Fruit fly (Drosophila melanogaster) whole organism, embryonic: ENCODE data around the gene CheB98a.

ENCODE experiments used
- Abd-B ChIP-seq: fragments of 200-800 bp; sonication (Bioruptor generic); optimal IDR thresholded peaks from 2 replicates; lab custom pipeline; 2018; ENCODE audit warnings: missing biosample characterization, mild to moderate bottlenecking, missing genetic modification characterization, moderate library complexity
- Atf6 ChIP-seq: fragments of 200-800 bp; sonication (Bioruptor generic); IDR thresholded peaks from 2 replicates; pipeline ENCODE4 v1.3.6; 2022; ENCODE audit warnings: missing biosample characterization, missing genetic modification characterization
- B-H1 ChIP-seq: fragments of 200-800 bp; sonication (Bioruptor generic); IDR thresholded peaks from 3 replicates; pipeline ENCODE4 v1.3.6; 2022; ENCODE audit warnings: missing biosample characterization, missing genetic modification characterization
- CG10959 ChIP-seq: fragments of 200-800 bp; sonication (Bioruptor generic); IDR thresholded peaks from 2 replicates; pipeline ENCODE4 v1.3.6; 2022; ENCODE audit warnings: missing biosample characterization, missing genetic modification characterization
- CG12769 ChIP-seq: fragments of 200-800 bp; sonication (Bioruptor generic); optimal IDR thresholded peaks from 2 replicates; lab custom pipeline; 2019; ENCODE audit warnings: missing biosample characterization, mild to moderate bottlenecking, missing genetic modification characterization, moderate library complexity
- CG14441 ChIP-seq: fragments of 200-800 bp; sonication (Bioruptor generic); IDR thresholded peaks from 2 replicates; pipeline ENCODE4 v1.3.6; 2022; ENCODE audit warnings: missing biosample characterization, missing genetic modification characterization
- CG17361 ChIP-seq: fragments of 200-800 bp; sonication (Bioruptor generic); IDR thresholded peaks from 3 replicates; pipeline ENCODE4 v1.3.6; 2022; ENCODE audit warnings: missing biosample characterization, missing genetic modification characterization
- CG17912 ChIP-seq: fragments of 200-800 bp; sonication (Bioruptor generic); optimal IDR thresholded peaks from 2 replicates; lab custom pipeline; 2018; ENCODE audit warnings: missing biosample characterization, mild to moderate bottlenecking, missing genetic modification characterization
- CG18262 ChIP-seq: fragments of 200-800 bp; optimal IDR thresholded peaks from 3 replicates; lab custom pipeline; 2019; ENCODE audit warnings: missing biosample characterization, mild to moderate bottlenecking, missing genetic modification characterization, moderate library complexity
- CG30403 ChIP-seq: fragments of 200-800 bp; sonication (Bioruptor generic); optimal IDR thresholded peaks from 3 replicates; lab custom pipeline; 2016; ENCODE audit warnings: missing biosample characterization, missing genetic modification characterization
- CG3281 ChIP-seq: fragments of 200-800 bp; sonication (Bioruptor generic); optimal IDR thresholded peaks from 3 replicates; lab custom pipeline; 2017; ENCODE audit warnings: missing biosample characterization, mild to moderate bottlenecking, missing genetic modification characterization
- CG34224 ChIP-seq: fragments of 200-800 bp; sonication (Bioruptor generic); IDR thresholded peaks from 3 replicates; pipeline ENCODE4 v1.3.6; 2022; ENCODE audit warnings: missing biosample characterization, missing genetic modification characterization; ENCODE audit not compliant: partially characterized antibody
- CG4854 ChIP-seq: fragments of 200-800 bp; sonication (Bioruptor generic); optimal IDR thresholded peaks from 2 replicates; lab custom pipeline; 2016; ENCODE audit warnings: missing biosample characterization, missing genetic modification characterization, inconsistent platforms
- CG5953 ChIP-seq: fragments of 200-800 bp; sonication (Bioruptor generic); IDR thresholded peaks from 2 replicates; pipeline ENCODE4 v1.3.6; 2022; ENCODE audit warnings: missing biosample characterization, missing genetic modification characterization
- CG7839 ChIP-seq: fragments of 200-800 bp; sonication (Bioruptor generic); optimal IDR thresholded peaks from 3 replicates; lab custom pipeline; 2018; ENCODE audit warnings: missing biosample characterization, mild to moderate bottlenecking, missing genetic modification characterization, moderate library complexity
- CG8765 ChIP-seq: fragments of 200-800 bp; sonication (Bioruptor generic); IDR thresholded peaks from 2 replicates; pipeline ENCODE4 v1.3.6; 2022; ENCODE audit warnings: missing biosample characterization, missing genetic modification characterization
- CTCF ChIP-seq: fragments of 200-800 bp; sonication (Bioruptor generic); optimal IDR thresholded peaks from 2 replicates; lab custom pipeline; 2017; ENCODE audit warnings: missing biosample characterization, mild to moderate bottlenecking, missing genetic modification characterization, moderate library complexity
- D19B ChIP-seq: fragments of 200-800 bp; sonication (Bioruptor generic); optimal IDR thresholded peaks from 2 replicates; lab custom pipeline; 2017; ENCODE audit warnings: missing biosample characterization, mild to moderate bottlenecking, missing genetic modification characterization
- Dll ChIP-seq: fragments of 200-800 bp; sonication (Bioruptor generic); IDR thresholded peaks from 4 replicates; pipeline ENCODE4 v1.3.6; 2022; ENCODE audit warnings: missing biosample characterization, missing genetic modification characterization; ENCODE audit not compliant: partially characterized antibody
- Doc2 ChIP-seq: fragments of 200-800 bp; sonication (Bioruptor generic); IDR thresholded peaks from 2 replicates; pipeline ENCODE4 v1.3.6; 2022; ENCODE audit warnings: missing biosample characterization, missing genetic modification characterization
- E2f2 ChIP-seq: fragments of 200-800 bp; sonication (Bioruptor generic); IDR thresholded peaks from 2 replicates; pipeline ENCODE4 v1.3.6; 2022; ENCODE audit warnings: missing biosample characterization, missing genetic modification characterization
- Gug ChIP-seq: fragments of 200-800 bp; sonication (Bioruptor generic); IDR thresholded peaks from 4 replicates; pipeline ENCODE4 v1.3.6; 2022; ENCODE audit warnings: missing biosample characterization, missing genetic modification characterization
- HLH3B ChIP-seq: fragments of 200-800 bp; sonication (Bioruptor generic); IDR thresholded peaks from 2 replicates; pipeline ENCODE4 v1.3.6; 2022; ENCODE audit warnings: missing biosample characterization, missing genetic modification characterization
- HLH4C ChIP-seq: fragments of 200-800 bp; sonication (Bioruptor generic); IDR thresholded peaks from 3 replicates; pipeline ENCODE4 v1.3.6; 2022; ENCODE audit warnings: missing biosample characterization, missing genetic modification characterization; ENCODE audit not compliant: partially characterized antibody
- Hmr ChIP-seq: fragments of 200-800 bp; sonication (Bioruptor generic); optimal IDR thresholded peaks from 3 replicates; lab custom pipeline; 2017; ENCODE audit warnings: mild to moderate bottlenecking, missing biosample characterization, missing genetic modification reagents, missing genetic modification characterization
- MESR4 ChIP-seq: fragments of 200-800 bp; sonication (Bioruptor generic); optimal IDR thresholded peaks from 2 replicates; lab custom pipeline; 2018; ENCODE audit warnings: missing biosample characterization, mild to moderate bottlenecking, missing genetic modification characterization, moderate library complexity
- Xbp1 ChIP-seq: fragments of 200-800 bp; sonication (Bioruptor generic); optimal IDR thresholded peaks from 3 replicates; lab custom pipeline; 2016; ENCODE audit warnings: missing biosample characterization, mild to moderate bottlenecking, missing genetic modification characterization
- ase ChIP-seq: fragments of 200-800 bp; sonication (Bioruptor generic); IDR thresholded peaks from 3 replicates; pipeline ENCODE4 v1.3.6; 2022; ENCODE audit warnings: missing biosample characterization, missing genetic modification characterization
- btn ChIP-seq: fragments of 200-800 bp; sonication (Bioruptor generic); optimal IDR thresholded peaks from 2 replicates; lab custom pipeline; 2016; ENCODE audit warnings: missing biosample characterization, missing genetic modification characterization
- chif ChIP-seq, 2 experiments: fragments of 200-800 bp; sonication (Bioruptor generic); optimal IDR thresholded peaks; 3 replicates each; lab custom pipeline; 2016; ENCODE audit warnings: missing biosample characterization in 2 of 2, missing genetic modification characterization in 2 of 2
- chn ChIP-seq: fragments of 200-800 bp; sonication (Bioruptor generic); optimal IDR thresholded peaks from 2 replicates; lab custom pipeline; 2016; ENCODE audit warnings: missing biosample characterization, missing genetic modification characterization
- fd3F ChIP-seq: fragments of 200-800 bp; sonication (Bioruptor generic); optimal IDR thresholded peaks from 2 replicates; lab custom pipeline; 2018; ENCODE audit warnings: missing biosample characterization, mild to moderate bottlenecking, missing genetic modification characterization, moderate library complexity
- mam ChIP-seq: fragments of 200-800 bp; sonication (Bioruptor generic); optimal IDR thresholded peaks from 3 replicates; lab custom pipeline; 2016; ENCODE audit warnings: missing biosample characterization, missing genetic modification characterization
- nau ChIP-seq: fragments of 200-800 bp; sonication (Bioruptor generic); optimal IDR thresholded peaks from 3 replicates; lab custom pipeline; 2017; ENCODE audit warnings: missing biosample characterization, mild to moderate bottlenecking, missing genetic modification characterization, missing genetic modification reagents
- nerfin-1 ChIP-seq: fragments of 200-800 bp; sonication (Bioruptor generic); optimal IDR thresholded peaks from 3 replicates; lab custom pipeline; 2019; ENCODE audit warnings: missing biosample characterization, mild to moderate bottlenecking, missing genetic modification characterization, moderate library complexity
- phol ChIP-seq: fragments of 200-800 bp; sonication (Bioruptor generic); optimal IDR thresholded peaks from 3 replicates; lab custom pipeline; 2018; ENCODE audit warnings: missing biosample characterization, mild to moderate bottlenecking, missing genetic modification characterization, moderate library complexity
- sd ChIP-seq: fragments of 200-800 bp; sonication (Bioruptor generic); optimal IDR thresholded peaks from 3 replicates; lab custom pipeline; 2018; ENCODE audit warnings: missing biosample characterization, mild to moderate bottlenecking, missing genetic modification characterization, moderate library complexity
- sim ChIP-seq: fragments of 200-800 bp; sonication (Bioruptor generic); IDR thresholded peaks from 2 replicates; pipeline ENCODE4 v1.3.6; 2022; ENCODE audit warnings: missing biosample characterization, missing genetic modification characterization
- sug ChIP-seq: fragments of 200-800 bp; optimal IDR thresholded peaks from 2 replicates; lab custom pipeline; 2019; ENCODE audit warnings: missing biosample characterization, mild to moderate bottlenecking, missing genetic modification characterization, moderate library complexity
- zfh1 ChIP-seq: fragments of 200-800 bp; sonication (Bioruptor generic); IDR thresholded peaks from 3 replicates; pipeline ENCODE4 v1.3.6; 2022; ENCODE audit warnings: missing biosample characterization, missing genetic modification characterization

CheB98a gene

dm6 chr3R:28831626-28832267, 25.2 kb downstream of the CheB98a start, which contains the start of gene WASp (continued):
- TF ChIP-seq Hmr (GFP tag; lab: Kevin White, UChicago) (peak; percentile 90), Atf6 (GFP tag; lab: Robert Waterston, UW) (peak; percentile 56; the same call in 1 of the 2 replicates), HLH4C (no peak), B-H1 (GFP tag; lab: Robert Waterston, UW) (peak; percentile 44; the same call in 1 of the 3 replicates), D19B (no peak), Xbp1 (GFP tag; lab: Kevin White, UChicago) (peak; percentile 80), zfh1 (GFP tag; lab: Robert Waterston, UW) (peak; percentile 78), E2f2 (peak; percentile 73), CG17361 (GFP tag; lab: Robert Waterston, UW) (peak; percentile 72; the same call in 2 of the 3 replicates), CG14441 (GFP tag; lab: Robert Waterston, UW) (peak; percentile 70), CG4854 (no peak), Doc2 (GFP tag; lab: Robert Waterston, UW) (no peak), CG34224 (GFP tag; lab: Robert Waterston, UW) (peak; percentile 32; the same call in 1 of the 3 replicates), CG17912 (GFP tag; lab: Kevin White, UChicago) (peak; percentile 78), mam (GFP tag; lab: Kevin White, UChicago) (peak; percentile 64), ase (GFP tag; lab: Robert Waterston, UW) (peak; percentile 44; the same call in 1 of the 3 replicates), HLH3B (GFP tag; lab: Robert Waterston, UW) (peak; percentile 57), CTCF (GFP tag; lab: Kevin White, UChicago) (peak; percentile 12), chn (GFP tag; lab: Kevin White, UChicago) (peak; percentile 75), MESR4 (GFP tag; lab: Kevin White, UChicago) (peak; percentile 66), CG12769 (tag; lab: Kevin White, UChicago) (no peak), btn (peak; percentile 37), Abd-B (GFP tag; lab: Kevin White, UChicago) (peak; percentile 18), phol (tag; lab: Kevin White, UChicago) (peak; percentile 69), CG18262 (tag; lab: Kevin White, UChicago) (no peak), CG7839 (tag; lab: Kevin White, UChicago) (no peak), sd (tag; lab: Kevin White, UChicago) (no peak), Gug (GFP tag; lab: Robert Waterston, UW) (peak; percentile 28; the same call in 1 of the 4 replicates), nau (GFP tag; lab: Kevin White, UChicago) (no peak), sug (tag; lab: Kevin White, UChicago) (peak; percentile 89), sim (GFP tag; lab: Robert Waterston, UW) (0 out of 2 replicates have a peak, but pooled peaks have one; percentile 26), nerfin-1 (tag; lab: Kevin White, UChicago) (peak; percentile 40), CG3281 (no peak), CG5953 (GFP tag; lab: Robert Waterston, UW) (0 out of 2 replicates have a peak, but pooled peaks have one; percentile 22), CG8765 (GFP tag; lab: Robert Waterston, UW) (peak; percentile 42; the same call in 1 of the 2 replicates), CG30403 (GFP tag; lab: Kevin White, UChicago) (peak; percentile 59), Dll (peak; percentile 52; the same call in 1 of the 4 replicates), fd3F (GFP tag; lab: Kevin White, UChicago) (peak; percentile 49), CG10959 (no peak), chif (GFP tag; optimal IDR thresholded peaks at IDR 0.05; lab: Kevin White, UChicago) (peak; percentile 54 to 75)
